Fruit fly (Drosophila melanogaster): ENCODE results near the gene CG11585.

Gene CG11585

DNA sequence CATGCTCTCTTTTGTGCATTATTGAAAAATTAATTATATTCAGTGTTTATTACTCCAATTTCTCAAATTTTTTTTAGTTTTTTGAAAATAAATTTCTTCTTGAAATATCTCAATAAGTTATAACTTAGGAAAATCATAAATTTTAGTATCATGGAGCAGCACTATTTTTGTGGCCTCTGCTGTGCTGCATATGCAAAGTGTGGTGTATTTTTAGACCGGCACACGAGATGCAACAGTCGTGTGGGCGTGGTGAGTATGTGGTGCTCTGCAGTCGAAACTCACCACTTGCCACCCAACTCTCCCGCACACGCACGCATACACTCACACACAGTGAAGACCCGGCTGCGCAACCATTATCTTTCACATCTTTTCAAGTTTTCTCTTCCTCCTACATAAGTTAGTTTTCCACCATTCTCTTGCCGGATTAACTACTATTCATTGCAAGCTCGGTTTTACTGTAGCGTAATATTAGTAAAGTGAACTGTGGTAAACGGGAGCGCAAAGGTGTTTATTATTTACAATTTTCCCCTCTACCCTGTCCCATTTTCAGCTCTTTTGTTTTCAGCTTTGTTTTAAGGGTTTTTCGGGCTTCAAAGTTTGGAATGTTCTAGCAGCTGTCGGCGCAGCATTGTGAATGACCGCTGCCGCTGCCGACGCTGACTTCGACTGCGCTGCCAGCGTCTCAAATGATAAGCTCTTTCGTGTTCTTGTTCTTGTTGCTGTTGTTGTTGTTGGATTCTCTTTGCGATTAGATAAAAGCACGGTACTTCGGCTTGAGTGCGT, 19.3 kb downstream of the CG11585 start (continued):
- TF ChIP-seq CG9609 (GFP tag; optimal IDR thresholded peaks at IDR 0.05) (peak; percentile 22), aop (GFP tag; IDR thresholded peaks at IDR 0.05) (no peak), phol (tag; optimal IDR thresholded peaks at IDR 0.05) (peak; percentile 83), HmgZ (tag; optimal IDR thresholded peaks at IDR 0.05) (no peak), fru (optimal IDR thresholded peaks at IDR 0.05) (no peak), Sox100B (GFP tag; optimal IDR thresholded peaks at IDR 0.05) (peak; percentile 78), MESR4 (GFP tag; optimal IDR thresholded peaks at IDR 0.05) (no peak), CG10267 (tag; optimal IDR thresholded peaks at IDR 0.05) (peak; percentile 70), Lim3 (GFP tag; IDR thresholded peaks at IDR 0.05) (no peak), fu2 (GFP tag; optimal IDR thresholded peaks at IDR 0.05) (no peak), Bdp1 (GFP tag; optimal IDR thresholded peaks at IDR 0.05) (no peak), CG16815 (GFP tag; optimal IDR thresholded peaks at IDR 0.05) (no peak), CG4328 (GFP tag; optimal IDR thresholded peaks at IDR 0.05) (peak; percentile 50), CG12155 (GFP tag; optimal IDR thresholded peaks at IDR 0.05) (no peak), tap (tag; optimal IDR thresholded peaks at IDR 0.05) (peak; percentile 63), fd102C (GFP tag; optimal IDR thresholded peaks at IDR 0.05) (no peak), row (GFP tag; IDR thresholded peaks at IDR 0.05) (peak; percentile 17; the same call in 1 of the 3 replicates), twi (tag; optimal IDR thresholded peaks at IDR 0.05) (no peak), bsh (GFP tag; optimal IDR thresholded peaks at IDR 0.05) (peak; percentile 39 to 82), sob (GFP tag; IDR thresholded peaks at IDR 0.05) (peak; percentile 51; the same call in 1 of the 2 replicates), da (GFP tag; optimal IDR thresholded peaks at IDR 0.05) (no peak), tup (GFP tag; optimal IDR thresholded peaks at IDR 0.05) (no peak), D19A (tag; optimal IDR thresholded peaks at IDR 0.05) (peak; percentile 72), CG3726 (GFP tag; IDR thresholded peaks at IDR 0.05) (no peak), ERR (GFP tag; optimal IDR thresholded peaks at IDR 0.05) (no peak), Bgb (GFP tag; IDR thresholded peaks at IDR 0.05; ENCODE audit: partially characterized antibody) (no peak), disco-r (GFP tag; optimal IDR thresholded peaks at IDR 0.05) (no peak), CG10565 (GFP tag; optimal IDR thresholded peaks at IDR 0.05) (no peak), CG42726 (GFP tag; IDR thresholded peaks at IDR 0.05; ENCODE audit: partially characterized antibody) (no peak), jumu (GFP tag; optimal IDR thresholded peaks at IDR 0.05) (no peak), CG10274 (GFP tag; optimal IDR thresholded peaks at IDR 0.05) (no peak), Poxn (GFP tag; IDR thresholded peaks at IDR 0.05) (no peak), D19B (GFP tag; optimal IDR thresholded peaks at IDR 0.05) (no peak), CG10462 (GFP tag; optimal IDR thresholded peaks at IDR 0.05) (no peak), CG7786 (GFP tag; optimal IDR thresholded peaks at IDR 0.05) (no peak), D (optimal IDR thresholded peaks at IDR 0.05) (no peak), D (GFP tag; optimal IDR thresholded peaks at IDR 0.05) (peak; percentile 75), CG32767 (GFP tag; IDR thresholded peaks at IDR 0.05) (peak; percentile 61; the same call in 1 of the 2 replicates), Tbp (GFP tag; optimal IDR thresholded peaks at IDR 0.05) (no peak), sima (GFP tag; optimal IDR thresholded peaks at IDR 0.05) (no peak), gsb (GFP tag; IDR thresholded peaks at IDR 0.05) (no peak), trem (tag; optimal IDR thresholded peaks at IDR 0.05) (peak; percentile 47), knrl (GFP tag; IDR thresholded peaks at IDR 0.05; ENCODE audit: partially characterized antibody) (no peak), Mrtf (GFP tag; IDR thresholded peaks at IDR 0.05) (peak; percentile 64; the same call in 1 of the 3 replicates), CG15269 (tag; optimal IDR thresholded peaks at IDR 0.05) (peak; percentile 58), h (optimal IDR thresholded peaks at IDR 0.05) (no peak), CG30403 (GFP tag; optimal IDR thresholded peaks at IDR 0.05) (peak; percentile 63), slbo (GFP tag; IDR thresholded peaks at IDR 0.05) (peak; percentile 24; the same call in 1 of the 2 replicates), Hr78 (GFP tag; optimal IDR thresholded peaks at IDR 0.05) (peak in 1 of 2 experiments; percentile 0), stwl (tag; optimal IDR thresholded peaks at IDR 0.05) (peak; percentile 20)
